Worm (Caenorhabditis elegans) whole organism, young adult: ENCODE measurements around the gene C30G4.2.
A peak's percentile ranks its signal among the peaks of the same experiment; 100 is the strongest.

ENCODE experiments used
- F10E7.11 ChIP-seq: sonication (generic microtip); optimal IDR thresholded peaks from 2 replicates; lab custom pipeline; 2017; ENCODE audit warnings: mild to moderate bottlenecking, missing genetic modification characterization, moderate library complexity, missing compliant biosample characterization
- F22D6.2 ChIP-seq: sonication (generic microtip); optimal IDR thresholded peaks from 2 replicates; lab custom pipeline; 2016; ENCODE audit warnings: mild to moderate bottlenecking, missing genetic modification characterization, missing compliant biosample characterization
- K11D2.4 ChIP-seq: fragments of 200-800 bp; sonication (Bioruptor generic); IDR thresholded peaks from 2 replicates; pipeline ENCODE4 v1.3.6; 2022; ENCODE audit warnings: missing genetic modification reagents, missing genetic modification characterization, missing compliant biosample characterization
- Y53F4B.3 ChIP-seq: fragments of 200-800 bp; sonication (Bioruptor generic); IDR thresholded peaks from 2 replicates; pipeline ENCODE4 v1.3.6; 2022; ENCODE audit warnings: missing genetic modification reagents, missing genetic modification characterization, missing compliant biosample characterization
- Y56A3A.18 ChIP-seq: fragments of 200-800 bp; sonication (Bioruptor generic); IDR thresholded peaks from 2 replicates; pipeline ENCODE4 v1.3.6; 2022; ENCODE audit warnings: missing genetic modification reagents, missing genetic modification characterization, missing compliant biosample characterization
- ZK185.1 ChIP-seq: sonication (generic microtip); optimal IDR thresholded peaks from 2 replicates; lab custom pipeline; 2016; ENCODE audit warnings: mild to moderate bottlenecking, missing genetic modification characterization, missing compliant biosample characterization; ENCODE audit not compliant: poor library complexity, severe bottlenecking
- akir-1 ChIP-seq: fragments of 200-800 bp; sonication (Bioruptor generic); optimal IDR thresholded peaks from 2 replicates; lab custom pipeline; 2018; ENCODE audit warnings: mild to moderate bottlenecking, missing genetic modification characterization, moderate library complexity, missing compliant biosample characterization
- ama-1 ChIP-seq, 3 experiments: fragments of 150-350 bp in 1 of 3; sonication (generic microtip) in 2 of 3; optimal IDR thresholded peaks; 2 replicates each; lab custom pipeline; 2014 to 2018; ENCODE audit warnings: missing biosample characterization in 2 of 3, missing genetic modification characterization in 2 of 3, missing genetic modification reagents in 2 of 3
- atf-7 ChIP-seq: sonication (generic microtip); optimal IDR thresholded peaks from 2 replicates; lab custom pipeline; 2017; ENCODE audit warnings: mild to moderate bottlenecking, missing genetic modification characterization, missing compliant biosample characterization
- cebp-1 ChIP-seq, 2 experiments: fragments of 200-800 bp in 1 of 2; sonication (Bioruptor generic) in 1 of 2; sonication (generic microtip) in 1 of 2; IDR thresholded peaks in 1 of 2; optimal IDR thresholded peaks in 1 of 2; 2 replicates each; pipeline versions ENCODE4 v1.3.6 to Lab custom; 2017 to 2022; ENCODE audit warnings: missing compliant biosample characterization in 2 of 2, missing genetic modification characterization in 2 of 2, mild to moderate bottlenecking in 1 of 2, missing genetic modification reagents in 1 of 2, moderate library complexity in 1 of 2
- cebp-2 ChIP-seq: fragments of 200-800 bp; sonication (Bioruptor generic); IDR thresholded peaks from 2 replicates; pipeline ENCODE4 v1.3.6; 2022; ENCODE audit warnings: missing genetic modification characterization, missing compliant biosample characterization
- ceh-27 ChIP-seq: fragments of 200-800 bp; sonication (Bioruptor generic); optimal IDR thresholded peaks from 2 replicates; lab custom pipeline; 2018; ENCODE audit warnings: mild to moderate bottlenecking, missing genetic modification characterization, moderate library complexity, missing compliant biosample characterization
- ceh-91 ChIP-seq: fragments of 200-800 bp; sonication (Bioruptor generic); IDR thresholded peaks from 2 replicates; pipeline ENCODE4 v1.3.6; 2022; ENCODE audit warnings: missing genetic modification reagents, missing genetic modification characterization, missing compliant biosample characterization
- chd-7 ChIP-seq: sonication (generic microtip); optimal IDR thresholded peaks from 2 replicates; lab custom pipeline; 2016; ENCODE audit warnings: mild to moderate bottlenecking, missing genetic modification characterization, moderate library complexity, missing compliant biosample characterization
- dox-1 ChIP-seq: fragments of 200-800 bp; sonication (Bioruptor generic); IDR thresholded peaks from 2 replicates; pipeline ENCODE4 v1.3.6; 2022; ENCODE audit warnings: missing genetic modification reagents, missing genetic modification characterization, missing compliant biosample characterization
- egl-18 ChIP-seq: fragments of 200-800 bp; sonication (Bioruptor generic); IDR thresholded peaks from 2 replicates; pipeline ENCODE4 v1.3.6; 2022; ENCODE audit warnings: missing genetic modification reagents, missing genetic modification characterization, missing compliant biosample characterization
- egrh-3 ChIP-seq: fragments of 200-800 bp; sonication (Bioruptor generic); IDR thresholded peaks from 2 replicates; pipeline ENCODE4 v1.3.6; 2022; ENCODE audit warnings: missing genetic modification reagents, missing genetic modification characterization, missing compliant biosample characterization
- fkh-3 ChIP-seq: sonication (generic microtip); optimal IDR thresholded peaks from 2 replicates; lab custom pipeline; 2016; ENCODE audit warnings: mild to moderate bottlenecking, missing genetic modification characterization, missing compliant biosample characterization
- hmg-1.2 ChIP-seq: fragments of 200-800 bp; sonication (Bioruptor generic); IDR thresholded peaks from 2 replicates; pipeline ENCODE4 v1.3.6; 2022; ENCODE audit warnings: missing genetic modification reagents, missing genetic modification characterization, missing compliant biosample characterization
- lin-35 ChIP-seq, 3 experiments: fragments of 150-350 bp in 2 of 3; sonication (generic microtip) in 1 of 3; optimal IDR thresholded peaks; 2 replicates each; lab custom pipeline; 2014 to 2018; ENCODE audit warnings: missing biosample characterization in 3 of 3, missing genetic modification characterization in 3 of 3, missing genetic modification reagents in 3 of 3
- lsl-1 ChIP-seq: fragments of 200-800 bp; sonication (Bioruptor generic); optimal IDR thresholded peaks from 2 replicates; lab custom pipeline; 2018; ENCODE audit warnings: mild to moderate bottlenecking, missing genetic modification characterization, moderate library complexity, missing compliant biosample characterization
- mes-4 ChIP-seq: sonication (generic microtip); optimal IDR thresholded peaks from 2 replicates; lab custom pipeline; 2016; ENCODE audit warnings: missing genotype, missing genetic modification characterization, missing compliant biosample characterization
- nfyb-1 ChIP-seq: fragments of 200-800 bp; sonication (Bioruptor generic); IDR thresholded peaks from 2 replicates; pipeline ENCODE4 v1.3.6; 2022; ENCODE audit warnings: missing genetic modification reagents, missing genetic modification characterization, missing compliant biosample characterization
- nhr-80 ChIP-seq: sonication (generic microtip); optimal IDR thresholded peaks from 2 replicates; lab custom pipeline; 2016; ENCODE audit warnings: missing genetic modification characterization, missing compliant biosample characterization
- pbrm-1 ChIP-seq: fragments of 200-800 bp; sonication (Bioruptor generic); IDR thresholded peaks from 2 replicates; pipeline ENCODE4 v1.3.6; 2022; ENCODE audit warnings: missing genetic modification reagents, missing genetic modification characterization, missing compliant biosample characterization
- pha-4 ChIP-seq: fragments of 150-350 bp; sonication (generic microtip); optimal IDR thresholded peaks from 2 replicates; lab custom pipeline; 2014; ENCODE audit warnings: missing biosample characterization, missing genetic modification reagents, missing genetic modification characterization
- snpc-4 ChIP-seq, 5 experiments: fragments of 150-350 bp in 1 of 5; sonication (generic microtip) in 4 of 5; optimal IDR thresholded peaks; 2 replicates each; lab custom pipeline; 2014 to 2018; ENCODE audit warnings: missing genetic modification characterization in 5 of 5, missing biosample characterization in 3 of 5, antibody characterized with exemption in 2 of 5, mild to moderate bottlenecking in 2 of 5, missing compliant biosample characterization in 2 of 5, missing genotype in 2 of 5, moderate library complexity in 2 of 5, missing genetic modification reagents in 1 of 5
- somi-1 ChIP-seq: fragments of 200-800 bp; sonication (Bioruptor generic); optimal IDR thresholded peaks from 2 replicates; lab custom pipeline; 2018; ENCODE audit warnings: mild to moderate bottlenecking, missing genetic modification characterization, missing compliant biosample characterization
- unc-130 ChIP-seq: sonication (generic microtip); optimal IDR thresholded peaks from 2 replicates; lab custom pipeline; 2016; ENCODE audit warnings: missing genetic modification reagents, missing genetic modification characterization, missing compliant biosample characterization
- zfh-2 ChIP-seq: fragments of 200-800 bp; sonication (Bioruptor generic); conservative IDR thresholded peaks from 2 replicates; pipeline ENCODE4 v1.3.6; 2022; ENCODE audit warnings: missing genetic modification reagents, missing genetic modification characterization, missing compliant biosample characterization
- ztf-18 ChIP-seq: sonication (generic microtip); optimal IDR thresholded peaks from 2 replicates; lab custom pipeline; 2016; ENCODE audit warnings: missing genotype, mild to moderate bottlenecking, missing genetic modification characterization, missing compliant biosample characterization
- ztf-26 ChIP-seq: sonication (generic microtip); optimal IDR thresholded peaks from 2 replicates; lab custom pipeline; 2017; ENCODE audit warnings: missing genetic modification characterization, missing compliant biosample characterization
- ztf-3 ChIP-seq: fragments of 200-800 bp; sonication (Bioruptor generic); optimal IDR thresholded peaks from 2 replicates; lab custom pipeline; 2018; ENCODE audit warnings: mild to moderate bottlenecking, missing genetic modification characterization, missing compliant biosample characterization

C30G4.2 gene

DNA sequence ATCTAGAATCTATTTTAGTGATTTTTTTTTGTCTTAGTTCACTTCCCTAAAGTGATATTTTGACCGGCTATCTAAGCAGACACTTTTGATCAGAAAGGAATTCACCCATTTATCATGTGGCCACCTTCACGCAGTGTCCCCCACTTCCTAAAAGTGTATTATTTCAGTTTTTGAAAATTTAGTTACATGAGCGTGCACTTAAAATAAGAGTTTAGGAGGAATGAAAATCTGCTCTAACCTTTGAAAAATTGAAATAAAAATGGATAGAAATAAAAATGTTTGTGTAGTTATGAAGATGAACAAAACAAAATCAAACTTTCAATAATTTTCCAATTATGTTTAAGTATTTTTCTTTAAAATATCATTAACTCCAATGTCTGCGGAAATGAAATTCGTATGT is 14.3 kb upstream of the C30G4.2 start:
- TF ChIP-seq zfh-2, result no peak
- no peak for TF ChIP-seq dox-1 (GFP tag; lab: Robert Waterston, UW)
- TF ChIP-seq K11D2.4, result no peak
- no peak for TF ChIP-seq pha-4 (tag; lab: Kevin White, UChicago)
- no peak for TF ChIP-seq ztf-26 (tag; lab: Kevin White, UChicago)
- TF ChIP-seq ztf-3, result no peak
- no peak for TF ChIP-seq Y53F4B.3
- no peak for TF ChIP-seq ztf-18 (tag; lab: Kevin White, UChicago)
- TF ChIP-seq snpc-4 (GFP tag; optimal IDR thresholded peaks at IDR 0.05; lab: Kevin White, UChicago), result no peak
- no peak for TF ChIP-seq snpc-4 (tag; optimal IDR thresholded peaks at IDR 0.05; lab: Kevin White, UChicago)
- TF ChIP-seq fkh-3, result no peak
- TF ChIP-seq unc-130 (GFP tag; lab: Kevin White, UChicago), result no peak
- TF ChIP-seq hmg-1.2 (GFP tag; lab: Robert Waterston, UW), result no peak
- no peak for TF ChIP-seq F10E7.11 (tag; lab: Kevin White, UChicago)
- no peak for TF ChIP-seq cebp-2
- no peak for TF ChIP-seq egl-18 (GFP tag; lab: Robert Waterston, UW)
- TF ChIP-seq F22D6.2, result no peak

DNA sequence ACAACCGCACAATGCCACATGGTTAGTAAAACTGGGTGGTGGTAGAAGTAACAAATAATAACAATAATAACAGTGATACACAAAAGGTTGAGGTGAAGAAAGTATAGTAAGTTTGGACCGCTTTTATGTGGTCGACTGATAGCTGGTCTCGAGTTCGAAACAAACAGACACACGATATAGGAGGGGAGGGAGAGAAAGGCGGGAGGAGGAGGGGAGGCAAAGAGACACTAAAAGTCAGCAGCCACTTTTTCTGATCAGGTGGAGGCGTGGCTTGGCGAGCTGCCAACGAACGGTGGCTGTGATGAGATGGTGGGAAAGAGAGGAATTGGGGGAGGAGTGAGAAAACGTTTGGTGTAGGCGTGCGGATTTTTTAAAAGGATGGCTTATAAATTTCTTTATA is 12.9 kb upstream of the C30G4.2 start:
- TF ChIP-seq pbrm-1 (GFP tag; lab: Robert Waterston, UW) (0 out of 2 replicates have a peak, but pooled peaks have one; percentile 10), ceh-91 (GFP tag; lab: Robert Waterston, UW) (no peak), chd-7 (tag; lab: Kevin White, UChicago) (peak; percentile 45), somi-1 (GFP tag; lab: Kevin White, UChicago) (peak; percentile 2), ama-1 (optimal IDR thresholded peaks at IDR 0.05; lab: Kevin White, UChicago) (peak; percentile 40), ama-1 (GFP tag; optimal IDR thresholded peaks at IDR 0.05; lab: Kevin White, UChicago) (no peak), zfh-2 (peak; percentile 87), ZK185.1 (no peak), hmg-1.2 (GFP tag; lab: Robert Waterston, UW) (no peak), nfyb-1 (GFP tag; lab: Robert Waterston, UW) (0 out of 2 replicates have a peak, but pooled peaks have one; percentile 47), ceh-27 (peak; percentile 10), fkh-3 (no peak), Y56A3A.18 (GFP tag; lab: Robert Waterston, UW) (no peak), cebp-1 (GFP tag; IDR thresholded peaks at IDR 0.05; lab: Robert Waterston, UW) (no peak), cebp-1 (tag; optimal IDR thresholded peaks at IDR 0.05; lab: Kevin White, UChicago) (peak; percentile 34), egrh-3 (peak; percentile 73)

DNA sequence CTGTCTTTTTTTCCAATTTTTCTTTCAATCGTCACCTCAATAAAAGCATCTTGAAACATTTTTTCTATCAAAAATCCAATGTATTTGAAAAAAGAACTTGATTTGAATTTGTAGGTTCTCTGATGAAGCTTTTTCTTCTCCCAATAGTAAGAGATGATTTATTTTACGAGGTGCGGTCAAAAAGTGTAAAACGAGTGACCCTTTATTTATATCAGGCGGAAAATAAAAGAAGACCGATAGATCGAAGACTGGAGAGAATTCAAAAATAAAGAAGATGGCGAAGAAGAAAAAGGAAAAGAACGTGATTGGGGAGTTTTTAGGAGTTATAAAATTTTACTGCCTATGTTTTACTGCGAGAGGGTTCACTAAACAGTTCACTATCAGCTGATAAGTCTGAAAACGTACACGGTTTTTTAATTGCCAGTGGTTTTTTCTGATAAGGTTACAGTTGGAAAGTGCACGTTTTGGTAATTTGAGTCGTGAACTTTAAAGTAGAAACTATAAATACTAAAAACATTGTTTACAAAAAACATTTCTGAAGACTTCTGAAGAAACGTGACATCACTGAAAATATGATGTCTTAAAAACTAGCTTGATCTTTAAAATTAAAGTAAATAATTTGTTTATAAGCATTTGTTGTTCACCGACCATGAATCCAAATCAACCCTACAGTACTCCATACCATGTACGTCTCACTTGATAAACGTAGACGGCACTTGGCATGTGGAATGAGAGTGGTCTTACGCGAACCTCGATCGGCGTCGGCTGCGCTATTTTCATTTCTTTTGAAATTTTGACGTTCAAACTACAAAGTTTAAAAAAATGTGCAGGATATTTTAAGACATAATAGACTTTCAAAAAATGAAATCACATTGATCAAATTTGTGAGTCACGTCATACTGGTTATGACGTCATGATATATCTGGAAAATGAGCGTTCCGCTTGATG is 10.7 kb upstream of the C30G4.2 start:
- no peak for TF ChIP-seq cebp-1 (GFP tag; IDR thresholded peaks at IDR 0.05; lab: Robert Waterston, UW)
- TF ChIP-seq cebp-1 (tag; optimal IDR thresholded peaks at IDR 0.05; lab: Kevin White, UChicago), result peak; percentile 5
- TF ChIP-seq ama-1 (optimal IDR thresholded peaks at IDR 0.05; lab: Kevin White, UChicago), result no peak
- TF ChIP-seq ama-1 (GFP tag; optimal IDR thresholded peaks at IDR 0.05; lab: Kevin White, UChicago), result peak in 1 of 2 experiments; percentile 12
- TF ChIP-seq nhr-80, result peak; percentile 33
- TF ChIP-seq akir-1 (GFP tag; lab: Kevin White, UChicago), result no peak
- no peak for TF ChIP-seq snpc-4 (GFP tag; optimal IDR thresholded peaks at IDR 0.05; lab: Kevin White, UChicago)
- TF ChIP-seq snpc-4 (tag; optimal IDR thresholded peaks at IDR 0.05; lab: Kevin White, UChicago), result peak; percentile 25 to 81 (median 64)
- no peak for TF ChIP-seq lsl-1
- TF ChIP-seq dox-1 (GFP tag; lab: Robert Waterston, UW), result no peak
- peak; percentile 15 for TF ChIP-seq atf-7 (tag; lab: Kevin White, UChicago)
- TF ChIP-seq lin-35 (GFP tag; optimal IDR thresholded peaks at IDR 0.05; lab: Kevin White, UChicago), result peak in 1 of 3 experiments; percentile 12
- no peak for TF ChIP-seq egrh-3
- no peak for TF ChIP-seq mes-4 (tag; lab: Kevin White, UChicago)
